Worm (Caenorhabditis elegans) whole organism, young adult: Measurements from ENCODE around the gene R186.8.

Experiments used
- ceh-58 ChIP-seq: fragments of 200-800 bp; sonication (Bioruptor generic); IDR thresholded peaks from 2 replicates; pipeline ENCODE4 v1.3.6; 2022; ENCODE audit warnings: missing genetic modification characterization, missing compliant biosample characterization
- dpl-1 ChIP-seq: fragments of 150-350 bp; optimal IDR thresholded peaks from 2 replicates; lab custom pipeline; 2014; ENCODE audit warnings: missing biosample characterization, missing genetic modification reagents, missing genetic modification characterization

ce11 chrV:12922308-12922707 lies 45.5 kb downstream of the R186.8 start, which contains the start of gene dhrs-4:
- TF ChIP-seq ceh-58: no peak
- TF ChIP-seq dpl-1: no peak
